Fruit fly (Drosophila melanogaster) whole organism, adult: ENCODE data around the gene unk.

Experiments
- CG11617 ChIP-seq: fragments of 200-800 bp; sonication (Bioruptor generic); optimal IDR thresholded peaks from 2 replicates; lab custom pipeline; 2017; ENCODE audit warnings: mild to moderate bottlenecking, missing biosample characterization, missing genetic modification reagents, missing genetic modification characterization
- CG12768 ChIP-seq: fragments of 200-800 bp; sonication (Bioruptor generic); optimal IDR thresholded peaks from 2 replicates; lab custom pipeline; 2017; ENCODE audit warnings: missing biosample characterization, missing genetic modification characterization, mild to moderate bottlenecking, moderate library complexity, missing genetic modification reagents
- CG14711 ChIP-seq: fragments of 200-800 bp; sonication (Bioruptor generic); optimal IDR thresholded peaks from 2 replicates; lab custom pipeline; 2018; ENCODE audit warnings: missing biosample characterization, mild to moderate bottlenecking, missing genetic modification characterization, moderate library complexity
- CG1620 ChIP-seq: fragments of 200-800 bp; sonication (Bioruptor generic); optimal IDR thresholded peaks from 2 replicates; lab custom pipeline; 2016; ENCODE audit warnings: missing biosample characterization, missing genetic modification characterization
- CG33017 ChIP-seq: fragments of 200-800 bp; sonication (Bioruptor generic); optimal IDR thresholded peaks from 2 replicates; lab custom pipeline; 2018; ENCODE audit warnings: missing biosample characterization, mild to moderate bottlenecking, missing genetic modification characterization, moderate library complexity
- CG5204 ChIP-seq: fragments of 200-800 bp; sonication (Bioruptor generic); optimal IDR thresholded peaks from 2 replicates; lab custom pipeline; 2016; ENCODE audit warnings: missing biosample characterization, missing genetic modification characterization
- CG7045 ChIP-seq: fragments of 200-800 bp; sonication (Bioruptor generic); optimal IDR thresholded peaks from 2 replicates; lab custom pipeline; 2017; ENCODE audit warnings: missing biosample characterization, mild to moderate bottlenecking, missing genetic modification characterization
- CG7101 ChIP-seq: fragments of 200-800 bp; sonication (Bioruptor generic); optimal IDR thresholded peaks from 2 replicates; lab custom pipeline; 2018; ENCODE audit warnings: missing biosample characterization, mild to moderate bottlenecking, missing genetic modification characterization, moderate library complexity
- Clk ChIP-seq: fragments of 200-800 bp; sonication (Bioruptor generic); optimal IDR thresholded peaks from 2 replicates; lab custom pipeline; 2017; ENCODE audit warnings: missing biosample characterization, missing genetic modification characterization
- Crg-1 ChIP-seq: fragments of 200-800 bp; sonication (Bioruptor generic); optimal IDR thresholded peaks from 2 replicates; lab custom pipeline; 2016; ENCODE audit warnings: missing biosample characterization, missing genetic modification characterization
- Hr96 ChIP-seq: fragments of 200-800 bp; sonication (Bioruptor generic); optimal IDR thresholded peaks from 2 replicates; lab custom pipeline; 2016; ENCODE audit warnings: missing biosample characterization, missing genetic modification characterization
- Mnt ChIP-seq: fragments of 200-800 bp; sonication (Bioruptor generic); optimal IDR thresholded peaks from 2 replicates; lab custom pipeline; 2016; ENCODE audit warnings: missing biosample characterization, mild to moderate bottlenecking, missing genetic modification characterization
- bab1 ChIP-seq: fragments of 200-800 bp; sonication (Bioruptor generic); optimal IDR thresholded peaks from 3 replicates; lab custom pipeline; 2019; ENCODE audit warnings: missing biosample characterization, mild to moderate bottlenecking, missing genetic modification characterization, moderate library complexity
- cic ChIP-seq: fragments of 200-800 bp; sonication (Bioruptor generic); optimal IDR thresholded peaks from 2 replicates; lab custom pipeline; 2017; ENCODE audit warnings: missing biosample characterization, mild to moderate bottlenecking, missing genetic modification characterization, moderate library complexity
- cnc ChIP-seq, 2 experiments: fragments of >200 bp; optimal IDR thresholded peaks; 2 replicates each; lab custom pipeline; 2017
- kay ChIP-seq: fragments of 200-800 bp; sonication (Bioruptor generic); peaks from one replicate; lab custom pipeline; 2016; ENCODE audit warnings: missing biosample characterization, missing genetic modification characterization, borderline replicate concordance
- ovo ChIP-seq: fragments of 200-800 bp; sonication (Bioruptor generic); optimal IDR thresholded peaks from 2 replicates; lab custom pipeline; 2016; ENCODE audit warnings: missing biosample characterization, missing genetic modification characterization
- pad ChIP-seq: fragments of 200-800 bp; sonication (Bioruptor generic); optimal IDR thresholded peaks from 3 replicates; lab custom pipeline; 2017; ENCODE audit warnings: missing biosample characterization, missing genetic modification characterization, mild to moderate bottlenecking, moderate library complexity, missing genetic modification reagents
- tj ChIP-seq: fragments of 200-800 bp; sonication (Bioruptor generic); optimal IDR thresholded peaks from 3 replicates; lab custom pipeline; 2017; ENCODE audit warnings: missing biosample characterization, mild to moderate bottlenecking, missing genetic modification characterization, moderate library complexity
- toe ChIP-seq: fragments of 200-800 bp; sonication (Bioruptor generic); optimal IDR thresholded peaks from 2 replicates; lab custom pipeline; 2016; ENCODE audit warnings: missing biosample characterization, missing genetic modification characterization

unk gene

dm6 chr3R:23167507-23168324 lies 10.1 kb upstream of the unk start, which contains the start of gene Irk1:
Gene Irk1 (plus strand): TSS chr3R:23168317.
- no peak for TF ChIP-seq CG7101
- peak; percentile 27 for TF ChIP-seq kay (GFP tag; lab: Kevin White, UChicago)
- no peak for TF ChIP-seq bab1 (GFP tag; lab: Kevin White, UChicago)

dm6 chr3R:23164630-23165029 lies 7.0 kb upstream of the unk start:
- TF ChIP-seq CG1620 (GFP tag; lab: Kevin White, UChicago) (no peak), cic (peak; percentile 60)

DNA sequence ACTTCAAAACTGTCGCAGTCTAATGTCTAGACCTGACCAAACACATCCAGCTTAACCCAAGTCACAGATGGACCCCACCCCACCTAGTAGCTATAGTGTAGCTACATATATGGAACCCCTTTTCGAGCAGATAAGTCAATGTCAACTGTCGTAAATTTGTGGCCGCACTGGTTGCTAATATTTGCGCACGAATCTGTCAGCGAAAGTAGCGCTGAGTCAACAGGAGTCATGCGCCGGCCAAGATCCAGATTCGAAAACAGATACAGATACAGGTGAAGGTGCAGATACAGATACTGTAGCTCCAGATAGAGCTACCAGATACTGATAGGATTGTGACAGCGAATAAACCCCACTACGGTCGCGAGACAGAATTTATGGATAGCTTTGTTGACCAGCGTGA lies 6.5 kb upstream of the unk start:
- TF ChIP-seq cic (peak; percentile 88), CG11617 (peak; percentile 53), CG7101 (peak; percentile 56), tj (GFP tag; lab: Kevin White, UChicago) (no peak), CG12768 (peak; percentile 73), CG5204 (GFP tag; lab: Kevin White, UChicago) (peak; percentile 29), CG14711 (tag; lab: Kevin White, UChicago) (no peak), Hr96 (peak; percentile 21), Clk (GFP tag; lab: Kevin White, UChicago) (peak; percentile 21), CG7045 (GFP tag; lab: Kevin White, UChicago) (peak; percentile 48), Mnt (GFP tag; lab: Kevin White, UChicago) (peak; percentile 54), Crg-1 (GFP tag; lab: Kevin White, UChicago) (peak; percentile 27), bab1 (GFP tag; lab: Kevin White, UChicago) (no peak), CG33017 (peak; percentile 62), pad (peak; percentile 24)

dm6 chr3R:23161288-23161870 lies 3.7 kb upstream of the unk start, which contains the start of gene CG13829:
Gene CG13829 (minus strand): TSS chr3R:23161338.
- TF ChIP-seq pad (no peak), CG1620 (GFP tag; lab: Kevin White, UChicago) (no peak), CG11617 (no peak), kay (GFP tag; lab: Kevin White, UChicago) (peak; percentile 35)

- TF ChIP-seq Crg-1 (GFP tag; lab: Kevin White, UChicago) (no peak), bab1 (GFP tag; lab: Kevin White, UChicago) (no peak), cic (peak; percentile 80), kay (GFP tag; lab: Kevin White, UChicago) (peak; percentile 11), CG33017 (no peak), CG1620 (GFP tag; lab: Kevin White, UChicago) (no peak), CG5204 (GFP tag; lab: Kevin White, UChicago) (no peak), CG12768 (no peak), cnc (optimal IDR thresholded peaks at IDR 0.05; lab: Kevin White, UChicago) (no peak), CG14711 (tag; lab: Kevin White, UChicago) (no peak), toe (GFP tag; lab: Kevin White, UChicago) (peak; percentile 36), CG7101 (no peak), ovo (GFP tag; lab: Kevin White, UChicago) (no peak), CG7045 (GFP tag; lab: Kevin White, UChicago) (peak; percentile 64), Hr96 (peak; percentile 26), Mnt (GFP tag; lab: Kevin White, UChicago) (no peak), tj (GFP tag; lab: Kevin White, UChicago) (no peak), pad (no peak)
Measured at dm6 chr3R:23159289-23159956, 1.8 kb upstream of the unk start, which contains the start of gene VhaAC39-2. Gene VhaAC39-2 (minus strand): TSS chr3R:23159316.

dm6 chr3R:23156865-23157515 lies 672 bp downstream of the unk start:
- TF ChIP-seq Mnt (GFP tag; lab: Kevin White, UChicago), result peak; percentile 38
- no peak for TF ChIP-seq CG14711 (tag; lab: Kevin White, UChicago)
- no peak for TF ChIP-seq Clk (GFP tag; lab: Kevin White, UChicago)
- no peak for TF ChIP-seq CG1620 (GFP tag; lab: Kevin White, UChicago)
- peak; percentile 46 to 71 for TF ChIP-seq cnc (optimal IDR thresholded peaks at IDR 0.05; lab: Kevin White, UChicago)
- no peak for TF ChIP-seq toe (GFP tag; lab: Kevin White, UChicago)
- TF ChIP-seq CG7045 (GFP tag; lab: Kevin White, UChicago), result peak; percentile 57
- peak; percentile 75 for TF ChIP-seq pad
- TF ChIP-seq CG7101, result peak; percentile 39
- TF ChIP-seq bab1 (GFP tag; lab: Kevin White, UChicago), result no peak
- TF ChIP-seq cic, result peak; percentile 99
- peak; percentile 83 for TF ChIP-seq ovo (GFP tag; lab: Kevin White, UChicago)
- TF ChIP-seq CG12768, result peak; percentile 75
- peak; percentile 37 for TF ChIP-seq tj (GFP tag; lab: Kevin White, UChicago)
- TF ChIP-seq CG5204 (GFP tag; lab: Kevin White, UChicago), result no peak
- peak; percentile 63 for TF ChIP-seq CG11617
- peak; percentile 68 for TF ChIP-seq CG33017
- no peak for TF ChIP-seq Crg-1 (GFP tag; lab: Kevin White, UChicago)
- TF ChIP-seq kay (GFP tag; lab: Kevin White, UChicago), result peak; percentile 94
- no peak for TF ChIP-seq Hr96
